Worm (Caenorhabditis elegans) whole organism, L3 larva: ENCODE data around the gene nlp-33.

Source experiments
- ceh-16 ChIP-seq: sonication (generic microtip); optimal IDR thresholded peaks from 2 replicates; lab custom pipeline; 2017; ENCODE audit warnings: missing biosample characterization, missing genetic modification characterization
- elt-2 ChIP-seq: sonication (generic microtip); optimal IDR thresholded peaks from 2 replicates; lab custom pipeline; 2016; ENCODE audit warnings: missing genetic modification reagents, mild to moderate bottlenecking, missing genetic modification characterization, missing compliant biosample characterization
- lin-39 ChIP-seq: fragments of 150-350 bp; optimal IDR thresholded peaks from 2 replicates; lab custom pipeline; 2018; ENCODE audit warnings: missing biosample characterization, missing genetic modification reagents, missing genetic modification characterization
- sea-2 ChIP-seq: fragments of 150-350 bp; sonication (generic microtip); optimal IDR thresholded peaks from 4 replicates; lab custom pipeline; 2014; ENCODE audit warnings: missing biosample characterization, missing genetic modification reagents, missing genetic modification characterization

- TF ChIP-seq elt-2 (tag; lab: Kevin White, UChicago) (peak; percentile 60), sea-2 (no peak), lin-39 (tag; lab: Kevin White, UChicago) (no peak), ceh-16 (tag; lab: Kevin White, UChicago) (no peak)
These were observed 24.7 kb upstream of the nlp-33 start, which contains the start of gene mboa-2 for ce11 chrV:11122466-11122865.
